Worm (Caenorhabditis elegans) whole organism, L4 larva: ENCODE measurements around the gene srx-76.

ENCODE experiments used
- F37D6.2 ChIP-seq: sonication (generic microtip); optimal IDR thresholded peaks from 2 replicates; lab custom pipeline; 2016; ENCODE audit warnings: mild to moderate bottlenecking, missing genetic modification characterization, missing compliant biosample characterization
- F44E2.7 ChIP-seq: fragments of 200-800 bp; sonication (Bioruptor generic); IDR thresholded peaks from 2 replicates; pipeline ENCODE4 v2.1.2; 2022; ENCODE audit warnings: missing genetic modification characterization, missing compliant biosample characterization
- R02D3.7 ChIP-seq: fragments of 150-350 bp; sonication (generic microtip); optimal IDR thresholded peaks from 3 replicates; lab custom pipeline; 2014; ENCODE audit warnings: missing biosample characterization, missing genetic modification characterization
- T26A8.4 ChIP-seq: fragments of 200-800 bp; sonication (Bioruptor generic); IDR thresholded peaks from 2 replicates; pipeline ENCODE4 v1.3.6; 2022; ENCODE audit warnings: missing genetic modification characterization, missing compliant biosample characterization
- Y75B8A.6 ChIP-seq: fragments of 200-800 bp; sonication (Bioruptor generic); IDR thresholded peaks from 2 replicates; pipeline ENCODE4 v1.3.6; 2022; ENCODE audit warnings: missing genetic modification reagents, missing genetic modification characterization, missing compliant biosample characterization
- ZK337.2 ChIP-seq: fragments of 200-800 bp; sonication (Bioruptor generic); IDR thresholded peaks from 2 replicates; pipeline ENCODE4 v1.3.6; 2022; ENCODE audit warnings: missing genetic modification reagents, missing genetic modification characterization, missing compliant biosample characterization
- ZK546.5 ChIP-seq, 2 experiments: sonication (generic microtip); optimal IDR thresholded peaks; 2 replicates each; lab custom pipeline; 2017; ENCODE audit warnings: missing biosample characterization in 2 of 2, missing genetic modification characterization in 2 of 2
- aly-2 ChIP-seq: sonication (generic microtip); optimal IDR thresholded peaks from 2 replicates; lab custom pipeline; 2018; ENCODE audit warnings: missing biosample characterization, missing genetic modification characterization
- ama-1 ChIP-seq: fragments of 150-350 bp; optimal IDR thresholded peaks from 2 replicates; lab custom pipeline; 2014; ENCODE audit warnings: inconsistent platforms, mixed read lengths
- arid-1 ChIP-seq: fragments of 200-800 bp; sonication (Bioruptor generic); conservative IDR thresholded peaks from 2 replicates; pipeline ENCODE4 v1.3.6; 2022; ENCODE audit warnings: missing genetic modification reagents, missing genetic modification characterization, missing compliant biosample characterization
- ceh-32 ChIP-seq: sonication (generic microtip); optimal IDR thresholded peaks from 2 replicates; lab custom pipeline; 2016; ENCODE audit warnings: mild to moderate bottlenecking, missing genetic modification characterization, missing compliant biosample characterization; ENCODE audit not compliant: poor library complexity
- cey-2 ChIP-seq: sonication (generic microtip); optimal IDR thresholded peaks from 3 replicates; lab custom pipeline; 2017; ENCODE audit warnings: missing genetic modification characterization, mild to moderate bottlenecking, missing compliant biosample characterization, antibody characterized with exemption, borderline replicate concordance; ENCODE audit not compliant: insufficient read depth
- daf-12 ChIP-seq: fragments of 150-350 bp; optimal IDR thresholded peaks from 2 replicates; lab custom pipeline; 2014; ENCODE audit warnings: missing biosample characterization, missing genetic modification reagents, missing genetic modification characterization
- daf-8 ChIP-seq: fragments of 200-800 bp; sonication (Bioruptor generic); IDR thresholded peaks from 2 replicates; pipeline ENCODE4 v1.3.6; 2022; ENCODE audit warnings: missing genetic modification characterization, missing compliant biosample characterization
- dmd-6 ChIP-seq: fragments of 200-800 bp; sonication (Bioruptor generic); IDR thresholded peaks from 2 replicates; pipeline ENCODE4 v1.3.6; 2022; ENCODE audit warnings: missing genetic modification reagents, missing genetic modification characterization, missing compliant biosample characterization
- dmd-9 ChIP-seq: fragments of 200-800 bp; sonication (Bioruptor generic); IDR thresholded peaks from 2 replicates; pipeline ENCODE4 v1.3.6; 2022; ENCODE audit warnings: missing genetic modification reagents, missing genetic modification characterization, missing compliant biosample characterization
- dpl-1 ChIP-seq: fragments of 150-350 bp; optimal IDR thresholded peaks from 2 replicates; lab custom pipeline; 2014; ENCODE audit warnings: missing biosample characterization, missing genetic modification reagents, missing genetic modification characterization
- duxl-1 ChIP-seq: sonication (generic microtip); optimal IDR thresholded peaks from 2 replicates; lab custom pipeline; 2016; ENCODE audit warnings: mild to moderate bottlenecking, missing genetic modification characterization, moderate library complexity, missing compliant biosample characterization; ENCODE audit not compliant: poor library complexity
- dve-1 ChIP-seq: sonication (generic microtip); optimal IDR thresholded peaks from 2 replicates; lab custom pipeline; 2017; ENCODE audit warnings: antibody characterized with exemption, mild to moderate bottlenecking, missing genetic modification characterization, missing compliant biosample characterization; ENCODE audit not compliant: insufficient read depth
- egl-27 ChIP-seq: sonication (generic microtip); optimal IDR thresholded peaks from 3 replicates; lab custom pipeline; 2017; ENCODE audit warnings: missing biosample characterization, missing genetic modification reagents, missing genetic modification characterization
- gei-8 ChIP-seq: fragments of 200-800 bp; sonication (Bioruptor generic); optimal IDR thresholded peaks from 2 replicates; lab custom pipeline; 2018; ENCODE audit warnings: mild to moderate bottlenecking, missing genetic modification characterization, missing compliant biosample characterization
- hlh-30 ChIP-seq: sonication (generic microtip); optimal IDR thresholded peaks from 2 replicates; lab custom pipeline; 2017; ENCODE audit warnings: antibody characterized with exemption, mild to moderate bottlenecking, missing genetic modification characterization, missing compliant biosample characterization; ENCODE audit not compliant: insufficient read depth
- hmg-1.1 ChIP-seq: fragments of 200-800 bp; sonication (Bioruptor generic); IDR thresholded peaks from 2 replicates; pipeline ENCODE4 v1.3.6; 2022; ENCODE audit warnings: missing genetic modification reagents, missing genetic modification characterization, missing compliant biosample characterization
- jun-1 ChIP-seq: fragments of 150-350 bp; optimal IDR thresholded peaks from 2 replicates; lab custom pipeline; 2014; ENCODE audit warnings: missing biosample characterization, missing genetic modification reagents, missing genetic modification characterization
- lin-13 ChIP-seq: fragments of 150-350 bp; optimal IDR thresholded peaks from 2 replicates; lab custom pipeline; 2014; ENCODE audit warnings: missing biosample characterization, missing genetic modification reagents, missing genetic modification characterization
- lin-38 ChIP-seq: fragments of 200-800 bp; sonication (Bioruptor generic); IDR thresholded peaks from 2 replicates; pipeline ENCODE4 v1.3.6; 2022; ENCODE audit warnings: missing genetic modification reagents, missing genetic modification characterization, missing compliant biosample characterization
- madf-5 ChIP-seq, 2 experiments: fragments of 200-800 bp; sonication (Bioruptor generic); IDR thresholded peaks; 2 replicates each; pipeline ENCODE4 v1.3.6; 2022; ENCODE audit warnings: missing compliant biosample characterization in 2 of 2, missing genetic modification characterization in 2 of 2
- mxl-2 ChIP-seq: fragments of 200-800 bp; sonication (Bioruptor generic); conservative IDR thresholded peaks from 2 replicates; pipeline ENCODE4 v1.3.6; 2022; ENCODE audit warnings: missing genetic modification reagents, missing genetic modification characterization, missing compliant biosample characterization
- mxl-3 ChIP-seq: fragments of 200-800 bp; sonication (Bioruptor generic); optimal IDR thresholded peaks from 2 replicates; lab custom pipeline; 2018; ENCODE audit warnings: mild to moderate bottlenecking, missing genetic modification characterization, missing compliant biosample characterization
- nhr-11 ChIP-seq: fragments of 150-350 bp; optimal IDR thresholded peaks from 2 replicates; lab custom pipeline; 2014; ENCODE audit warnings: missing biosample characterization, missing genetic modification characterization
- nhr-111 ChIP-seq: fragments of 200-800 bp; sonication (Bioruptor generic); optimal IDR thresholded peaks from 2 replicates; lab custom pipeline; 2018; ENCODE audit warnings: mild to moderate bottlenecking, missing genetic modification characterization, missing compliant biosample characterization
- nhr-237 ChIP-seq: sonication (generic microtip); optimal IDR thresholded peaks from 2 replicates; lab custom pipeline; 2017; ENCODE audit warnings: missing biosample characterization, missing genetic modification characterization
- nhr-25 ChIP-seq: sonication (generic microtip); optimal IDR thresholded peaks from 2 replicates; lab custom pipeline; 2017; ENCODE audit warnings: missing genetic modification characterization, mild to moderate bottlenecking, missing compliant biosample characterization, antibody characterized with exemption, moderate library complexity, borderline replicate concordance; ENCODE audit not compliant: insufficient read depth
- nhr-42 ChIP-seq: fragments of 200-800 bp; sonication (Bioruptor generic); IDR thresholded peaks from 2 replicates; pipeline ENCODE4 v1.3.6; 2022; ENCODE audit warnings: missing genetic modification characterization, missing compliant biosample characterization
- nhr-6 ChIP-seq: fragments of 150-350 bp; optimal IDR thresholded peaks from 2 replicates; lab custom pipeline; 2014; ENCODE audit warnings: missing biosample characterization, missing genetic modification characterization
- pha-4 ChIP-seq, 2 experiments: fragments of 150-350 bp in 1 of 2; fragments of 200-800 bp in 1 of 2; sonication (Bioruptor generic) in 1 of 2; IDR thresholded peaks in 1 of 2; optimal IDR thresholded peaks in 1 of 2; 2 replicates each; pipeline versions ENCODE4 v1.3.6 to Lab custom; 2014 to 2022; ENCODE audit warnings: missing genetic modification characterization in 2 of 2, missing genetic modification reagents in 2 of 2, missing biosample characterization in 1 of 2, missing compliant biosample characterization in 1 of 2
- php-3 ChIP-seq: fragments of 200-800 bp; sonication (Bioruptor generic); IDR thresholded peaks from 2 replicates; pipeline ENCODE4 v1.3.6; 2022; ENCODE audit warnings: missing genetic modification reagents, missing genetic modification characterization, missing compliant biosample characterization
- saeg-2 ChIP-seq: fragments of 200-800 bp; sonication (Bioruptor generic); IDR thresholded peaks from 2 replicates; pipeline ENCODE4 v1.3.6; 2022; ENCODE audit warnings: missing genetic modification reagents, missing genetic modification characterization, missing compliant biosample characterization
- set-16 ChIP-seq: fragments of 200-800 bp; sonication (Bioruptor generic); IDR thresholded peaks from 2 replicates; pipeline ENCODE4 v1.3.6; 2022; ENCODE audit warnings: missing genetic modification reagents, missing genetic modification characterization, missing compliant biosample characterization
- snpc-1.2 ChIP-seq: fragments of 200-800 bp; sonication (Bioruptor generic); IDR thresholded peaks from 2 replicates; pipeline ENCODE4 v1.3.6; 2022; ENCODE audit warnings: missing genetic modification reagents, missing genetic modification characterization, missing compliant biosample characterization
- spr-1 ChIP-seq: sonication (generic microtip); optimal IDR thresholded peaks from 2 replicates; lab custom pipeline; 2016; ENCODE audit warnings: mild to moderate bottlenecking, missing genetic modification characterization, missing compliant biosample characterization
- tag-97 ChIP-seq: fragments of 200-800 bp; sonication (Bioruptor generic); IDR thresholded peaks from 2 replicates; pipeline ENCODE4 v1.3.6; 2022; ENCODE audit warnings: missing genetic modification characterization, missing compliant biosample characterization
- unc-130 ChIP-seq: sonication (generic microtip); optimal IDR thresholded peaks from 2 replicates; lab custom pipeline; 2016; ENCODE audit warnings: missing genetic modification reagents, missing genetic modification characterization, missing compliant biosample characterization
- unc-39 ChIP-seq: sonication (generic microtip); optimal IDR thresholded peaks from 2 replicates; lab custom pipeline; 2017; ENCODE audit warnings: missing biosample characterization, missing genetic modification characterization
- unc-62 ChIP-seq, 3 experiments: fragments of 150-350 bp in 1 of 3; sonication (generic microtip); optimal IDR thresholded peaks in 2 of 3; peaks in 1 of 3; 1 replicate in 1 of 3; 2 replicates in 2 of 3; lab custom pipeline; 2014 to 2017; ENCODE audit warnings: missing biosample characterization in 3 of 3, missing genetic modification characterization in 3 of 3, missing genetic modification reagents in 3 of 3, missing genotype in 1 of 3
- zag-1 ChIP-seq: fragments of 150-350 bp; optimal IDR thresholded peaks from 2 replicates; lab custom pipeline; 2014; ENCODE audit warnings: missing biosample characterization, missing genetic modification characterization
- zfp-2 ChIP-seq: sonication (generic microtip); optimal IDR thresholded peaks from 2 replicates; lab custom pipeline; 2016; ENCODE audit warnings: mild to moderate bottlenecking, missing genetic modification characterization, missing compliant biosample characterization
- zip-11 ChIP-seq: fragments of 200-800 bp; sonication (Bioruptor generic); IDR thresholded peaks from 2 replicates; pipeline ENCODE4 v1.3.6; 2022; ENCODE audit warnings: missing genetic modification characterization, missing compliant biosample characterization
- ztf-11 ChIP-seq: fragments of 150-350 bp; optimal IDR thresholded peaks from 2 replicates; lab custom pipeline; 2014; ENCODE audit warnings: missing biosample characterization, missing genetic modification characterization

srx-76 gene

ce11 chrV:11896322-11896898 is 4.8 kb downstream of the srx-76 start (continued):
- TF ChIP-seq arid-1 (no peak), lin-13 (GFP tag; lab: Kevin White, UChicago) (no peak), madf-5 (GFP tag; IDR thresholded peaks at IDR 0.05; lab: Robert Waterston, UW) (no peak), dve-1 (tag; lab: Kevin White, UChicago) (peak; percentile 54), snpc-1.2 (no peak), saeg-2 (GFP tag; lab: Robert Waterston, UW) (no peak), egl-27 (tag; lab: Kevin White, UChicago) (no peak), daf-12 (tag; lab: Kevin White, UChicago) (no peak), zip-11 (GFP tag; lab: Robert Waterston, UW) (no peak), Y75B8A.6 (no peak), nhr-25 (tag; lab: Kevin White, UChicago) (peak; percentile 26), duxl-1 (tag; lab: Kevin White, UChicago) (no peak), tag-97 (no peak), unc-62 (GFP tag; optimal IDR thresholded peaks at IDR 0.05 in 1 of 2; lab: Kevin White, UChicago) (peak in 1 of 2 experiments; percentile 96), unc-62 (tag; optimal IDR thresholded peaks at IDR 0.05; lab: Kevin White, UChicago) (no peak), php-3 (no peak), zfp-2 (no peak), R02D3.7 (tag; lab: Kevin White, UChicago) (no peak), dmd-9 (GFP tag; lab: Robert Waterston, UW) (0 out of 2 replicates have a peak, but pooled peaks have one; percentile 29), F44E2.7 (no peak), ama-1 (no peak), ZK546.5 (tag; optimal IDR thresholded peaks at IDR 0.05; lab: Kevin White, UChicago) (no peak), nhr-111 (GFP tag; lab: Kevin White, UChicago) (no peak), hmg-1.1 (GFP tag; lab: Robert Waterston, UW) (no peak), hlh-30 (tag; lab: Kevin White, UChicago) (no peak), zag-1 (tag; lab: Kevin White, UChicago) (no peak), set-16 (GFP tag; lab: Robert Waterston, UW) (no peak), unc-39 (no peak), daf-8 (GFP tag; lab: Robert Waterston, UW) (no peak), spr-1 (tag; lab: Kevin White, UChicago) (no peak), cey-2 (tag; lab: Kevin White, UChicago) (no peak), gei-8 (GFP tag; lab: Kevin White, UChicago) (no peak), dpl-1 (GFP tag; lab: Kevin White, UChicago) (peak; percentile 79), pha-4 (GFP tag; IDR thresholded peaks at IDR 0.05; lab: Robert Waterston, UW) (no peak), pha-4 (tag; optimal IDR thresholded peaks at IDR 0.05; lab: Kevin White, UChicago) (peak; percentile 53), nhr-6 (tag; lab: Kevin White, UChicago) (peak; percentile 34), ceh-32 (no peak), nhr-237 (no peak), mxl-2 (GFP tag; lab: Robert Waterston, UW) (no peak), dmd-6 (GFP tag; lab: Robert Waterston, UW) (peak; percentile 45; the same call in 1 of the 2 replicates), lin-38 (GFP tag; lab: Robert Waterston, UW) (no peak), aly-2 (no peak), jun-1 (tag; lab: Kevin White, UChicago) (no peak), ZK337.2 (GFP tag; lab: Robert Waterston, UW) (no peak), mxl-3 (GFP tag; lab: Kevin White, UChicago) (peak; percentile 59), nhr-42 (GFP tag; lab: Robert Waterston, UW) (no peak), F37D6.2 (tag; lab: Kevin White, UChicago) (no peak), ztf-11 (no peak), nhr-11 (no peak), T26A8.4 (GFP tag; lab: Robert Waterston, UW) (no peak), unc-130 (no peak)
